Fruit fly (Drosophila melanogaster) whole organism, prepupa: ENCODE results near the gene CG12011.

Experiments
- Blimp-1 ChIP-seq: fragments of 200-800 bp; sonication (Bioruptor generic); optimal IDR thresholded peaks from 3 replicates; lab custom pipeline; 2017; ENCODE audit warnings: missing biosample characterization, missing genetic modification characterization, mild to moderate bottlenecking, moderate library complexity, missing genetic modification reagents
- CG10631 ChIP-seq: fragments of 200-800 bp; sonication (Bioruptor generic); optimal IDR thresholded peaks from 2 replicates; lab custom pipeline; 2016; ENCODE audit warnings: missing biosample characterization, missing genetic modification characterization
- CG10669 ChIP-seq: fragments of 200-800 bp; sonication (Bioruptor generic); optimal IDR thresholded peaks from 3 replicates; lab custom pipeline; 2018; ENCODE audit warnings: missing biosample characterization, mild to moderate bottlenecking, missing genetic modification characterization, moderate library complexity
- CG11294 ChIP-seq: fragments of 200-800 bp; sonication (Bioruptor generic); IDR thresholded peaks from 2 replicates; pipeline ENCODE4 v1.3.6; 2022; ENCODE audit warnings: missing biosample characterization, missing genetic modification characterization
- CG11762 ChIP-seq: fragments of 200-800 bp; sonication (Bioruptor generic); optimal IDR thresholded peaks from 3 replicates; lab custom pipeline; 2016; ENCODE audit warnings: missing biosample characterization, missing genetic modification characterization; ENCODE audit not compliant: insufficient read depth
- CG11902 ChIP-seq: fragments of 200-800 bp; sonication (Bioruptor generic); optimal IDR thresholded peaks from 3 replicates; lab custom pipeline; 2016; ENCODE audit warnings: missing biosample characterization, missing genetic modification characterization
- CG15336 ChIP-seq: fragments of 200-800 bp; sonication (Bioruptor generic); IDR thresholded peaks from 2 replicates; pipeline ENCODE4 v1.3.6; 2022; ENCODE audit warnings: missing biosample characterization, missing genetic modification characterization
- CG1621 ChIP-seq: fragments of 200-800 bp; sonication (Bioruptor generic); optimal IDR thresholded peaks from 3 replicates; lab custom pipeline; 2018; ENCODE audit warnings: missing biosample characterization, mild to moderate bottlenecking, missing genetic modification characterization
- CG16779 ChIP-seq: fragments of 200-800 bp; sonication (Bioruptor generic); optimal IDR thresholded peaks from 3 replicates; lab custom pipeline; 2017; ENCODE audit warnings: missing biosample characterization, mild to moderate bottlenecking, missing genetic modification characterization
- CG32006 ChIP-seq: fragments of 200-800 bp; sonication (Bioruptor generic); optimal IDR thresholded peaks from 3 replicates; lab custom pipeline; 2017; ENCODE audit warnings: missing biosample characterization, mild to moderate bottlenecking, missing genetic modification characterization
- CG34406 ChIP-seq: fragments of 200-800 bp; sonication (Bioruptor generic); optimal IDR thresholded peaks from 3 replicates; lab custom pipeline; 2016; ENCODE audit warnings: missing biosample characterization, missing genetic modification characterization
- CG4318 ChIP-seq: fragments of 200-800 bp; sonication (Bioruptor generic); optimal IDR thresholded peaks from 3 replicates; lab custom pipeline; 2017; ENCODE audit warnings: missing biosample characterization, mild to moderate bottlenecking, missing genetic modification characterization
- CG6163 ChIP-seq: fragments of 200-800 bp; sonication (Bioruptor generic); IDR thresholded peaks from 3 replicates; pipeline ENCODE4 v1.3.6; 2022; ENCODE audit warnings: missing biosample characterization, missing genetic modification characterization
- CG6276 ChIP-seq: fragments of 200-800 bp; sonication (Bioruptor generic); optimal IDR thresholded peaks from 2 replicates; lab custom pipeline; 2017; ENCODE audit warnings: missing biosample characterization, mild to moderate bottlenecking, missing genetic modification characterization
- CG6792 ChIP-seq: fragments of 200-800 bp; sonication (Bioruptor generic); optimal IDR thresholded peaks from 3 replicates; lab custom pipeline; 2016; ENCODE audit warnings: missing biosample characterization, missing genetic modification characterization
- CG6808 ChIP-seq: fragments of 200-800 bp; sonication (Bioruptor generic); optimal IDR thresholded peaks from 3 replicates; lab custom pipeline; 2017; ENCODE audit warnings: missing biosample characterization, missing genetic modification characterization, mild to moderate bottlenecking, moderate library complexity, missing genetic modification reagents
- CG7368 ChIP-seq: fragments of 200-800 bp; sonication (Bioruptor generic); optimal IDR thresholded peaks from 3 replicates; lab custom pipeline; 2016; ENCODE audit warnings: missing biosample characterization, missing genetic modification characterization
- CG8119 ChIP-seq: fragments of 200-800 bp; sonication (Bioruptor generic); IDR thresholded peaks from 3 replicates; pipeline ENCODE4 v1.3.6; 2022; ENCODE audit warnings: missing biosample characterization, missing genetic modification characterization
- CG8319 ChIP-seq: fragments of 200-800 bp; sonication (Bioruptor generic); optimal IDR thresholded peaks from 3 replicates; lab custom pipeline; 2016; ENCODE audit warnings: missing biosample characterization, missing genetic modification characterization
- CG8632 ChIP-seq: fragments of 200-800 bp; sonication (Bioruptor generic); optimal IDR thresholded peaks from 3 replicates; lab custom pipeline; 2016; ENCODE audit warnings: missing biosample characterization, missing genetic modification characterization
- CG9139 ChIP-seq: fragments of 200-800 bp; sonication (Bioruptor generic); optimal IDR thresholded peaks from 3 replicates; lab custom pipeline; 2017; ENCODE audit warnings: missing biosample characterization, mild to moderate bottlenecking, missing genetic modification characterization
- Eip75B ChIP-seq: fragments of 200-800 bp; sonication (Bioruptor generic); optimal IDR thresholded peaks from 3 replicates; lab custom pipeline; 2016; ENCODE audit warnings: missing biosample characterization, missing genetic modification characterization
- Eip78C ChIP-seq: fragments of 200-800 bp; sonication (Bioruptor generic); peaks from one replicate; lab custom pipeline; 2016; ENCODE audit warnings: missing biosample characterization, missing genetic modification characterization
- Ets21C ChIP-seq: fragments of 200-800 bp; sonication (Bioruptor generic); optimal IDR thresholded peaks from 3 replicates; lab custom pipeline; 2016; ENCODE audit warnings: missing biosample characterization, missing genetic modification characterization
- Gug ChIP-seq: fragments of 200-800 bp; sonication (Bioruptor generic); IDR thresholded peaks from 2 replicates; pipeline ENCODE4 v1.3.6; 2022; ENCODE audit warnings: missing biosample characterization, missing genetic modification characterization
- Hr38 ChIP-seq: sonication (Bioruptor generic); optimal IDR thresholded peaks from 2 replicates; lab custom pipeline; 2016; ENCODE audit warnings: missing biosample characterization, missing genetic modification characterization
- Hr39 ChIP-seq: fragments of 200-800 bp; sonication (Bioruptor generic); optimal IDR thresholded peaks from 2 replicates; lab custom pipeline; 2016; ENCODE audit warnings: missing biosample characterization, missing genetic modification characterization
- Met ChIP-seq: fragments of 200-800 bp; sonication (Bioruptor generic); optimal IDR thresholded peaks from 3 replicates; lab custom pipeline; 2016; ENCODE audit warnings: missing biosample characterization, missing genetic modification characterization
- OdsH ChIP-seq: fragments of 200-800 bp; sonication (Bioruptor generic); optimal IDR thresholded peaks from 3 replicates; lab custom pipeline; 2016; ENCODE audit warnings: missing biosample characterization, missing genetic modification characterization
- Smox ChIP-seq: fragments of 200-800 bp; sonication (Bioruptor generic); optimal IDR thresholded peaks from 3 replicates; lab custom pipeline; 2016; ENCODE audit warnings: missing biosample characterization, missing genetic modification characterization
- Sox102F ChIP-seq: fragments of 200-800 bp; sonication (Bioruptor generic); optimal IDR thresholded peaks from 2 replicates; lab custom pipeline; 2016; ENCODE audit warnings: missing biosample characterization, mild to moderate bottlenecking, missing genetic modification characterization
- Sox14 ChIP-seq: fragments of 200-800 bp; sonication (Bioruptor generic); optimal IDR thresholded peaks from 3 replicates; lab custom pipeline; 2016; ENCODE audit warnings: missing biosample characterization, missing genetic modification characterization
- achi ChIP-seq: fragments of 200-800 bp; sonication (Bioruptor generic); optimal IDR thresholded peaks from 3 replicates; lab custom pipeline; 2016; ENCODE audit warnings: missing biosample characterization, missing genetic modification characterization
- acj6 ChIP-seq: fragments of 200-800 bp; sonication (Bioruptor generic); optimal IDR thresholded peaks from 3 replicates; lab custom pipeline; 2016; ENCODE audit warnings: missing biosample characterization, missing genetic modification characterization
- dsx ChIP-seq: fragments of 200-800 bp; optimal IDR thresholded peaks from 3 replicates; lab custom pipeline; 2019; ENCODE audit warnings: missing biosample characterization, mild to moderate bottlenecking, missing genetic modification characterization, moderate library complexity; ENCODE audit not compliant: poor library complexity, severe bottlenecking
- eg ChIP-seq: fragments of 200-800 bp; sonication (Bioruptor generic); IDR thresholded peaks from 3 replicates; pipeline ENCODE4 v1.3.6; 2022; ENCODE audit warnings: missing biosample characterization, missing genetic modification characterization
- esn ChIP-seq: fragments of 200-800 bp; sonication (Bioruptor generic); optimal IDR thresholded peaks from 2 replicates; lab custom pipeline; 2016; ENCODE audit warnings: missing biosample characterization, mild to moderate bottlenecking, missing genetic modification characterization, moderate library complexity
- fd85E ChIP-seq: fragments of 200-800 bp; sonication (Bioruptor generic); optimal IDR thresholded peaks from 3 replicates; lab custom pipeline; 2016; ENCODE audit warnings: missing biosample characterization, missing genetic modification characterization
- fkh ChIP-seq: fragments of 200-800 bp; sonication (Bioruptor generic); optimal IDR thresholded peaks from 3 replicates; lab custom pipeline; 2017; ENCODE audit warnings: missing biosample characterization, mild to moderate bottlenecking, missing genetic modification characterization, moderate library complexity
- lz ChIP-seq: fragments of 200-800 bp; sonication (Bioruptor generic); optimal IDR thresholded peaks from 3 replicates; lab custom pipeline; 2016; ENCODE audit warnings: missing biosample characterization, missing genetic modification characterization
- net ChIP-seq: fragments of 200-800 bp; sonication (Bioruptor generic); optimal IDR thresholded peaks from 3 replicates; lab custom pipeline; 2016; ENCODE audit warnings: missing biosample characterization, missing genetic modification characterization
- pdm3 ChIP-seq: fragments of 200-800 bp; sonication (Bioruptor generic); optimal IDR thresholded peaks from 3 replicates; lab custom pipeline; 2016; ENCODE audit warnings: missing biosample characterization, missing genetic modification characterization
- salr ChIP-seq, 2 experiments: fragments of 200-800 bp; sonication (Bioruptor generic); optimal IDR thresholded peaks; 3 replicates each; lab custom pipeline; 2016 to 2018; ENCODE audit warnings: missing biosample characterization in 2 of 2, missing genetic modification characterization in 2 of 2, mild to moderate bottlenecking in 1 of 2
- spab ChIP-seq: fragments of 200-800 bp; sonication (Bioruptor generic); optimal IDR thresholded peaks from 2 replicates; lab custom pipeline; 2017; ENCODE audit warnings: missing biosample characterization, mild to moderate bottlenecking, missing genetic modification characterization, missing genetic modification reagents
- svp ChIP-seq: fragments of 200-800 bp; sonication (Bioruptor generic); peaks from one replicate; lab custom pipeline; 2016; ENCODE audit warnings: missing biosample characterization, missing genetic modification characterization
- topi ChIP-seq: fragments of 200-800 bp; sonication (Bioruptor generic); optimal IDR thresholded peaks from 3 replicates; lab custom pipeline; 2016; ENCODE audit warnings: missing biosample characterization, missing genetic modification characterization
- vri ChIP-seq: fragments of 200-800 bp; sonication (Bioruptor generic); optimal IDR thresholded peaks from 3 replicates; lab custom pipeline; 2016; ENCODE audit warnings: missing biosample characterization, mild to moderate bottlenecking, missing genetic modification characterization

CG12011 gene

DNA sequence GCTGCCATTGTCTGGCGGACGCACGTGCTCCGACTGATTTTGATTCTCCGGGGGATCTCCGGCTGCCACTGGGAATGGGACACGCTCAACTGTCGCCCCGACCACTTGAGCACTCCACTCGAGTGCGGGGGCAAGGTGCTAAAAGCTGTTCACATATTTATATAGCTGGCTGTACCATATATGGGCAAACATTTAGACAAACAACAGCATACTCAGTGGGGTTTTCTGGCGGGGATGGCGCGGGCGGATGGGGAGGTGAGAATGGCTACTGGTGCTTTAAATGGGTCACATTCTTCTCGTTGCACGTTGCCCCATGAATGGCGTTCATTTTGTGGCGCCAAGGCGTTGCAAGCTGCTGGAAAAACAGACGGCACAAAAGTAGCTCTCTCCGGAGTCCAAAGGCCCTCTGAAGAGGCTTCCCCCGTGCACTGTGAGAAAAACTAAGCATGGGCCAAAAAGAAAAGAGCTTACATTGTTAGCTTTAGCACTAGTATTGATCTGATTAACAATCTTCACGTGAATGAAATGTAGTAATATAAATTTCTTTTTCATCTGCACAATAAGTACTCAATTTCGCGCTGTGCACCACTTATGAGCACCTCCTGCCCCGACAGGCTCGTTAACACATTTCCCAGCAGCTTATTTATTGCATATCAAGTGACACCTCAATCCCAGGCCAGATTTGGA lies 3.5 kb upstream of the CG12011 start (continued):
- TF ChIP-seq CG11902 = peak; percentile 67
- TF ChIP-seq svp = peak; percentile 78
- peak; percentile 65 for TF ChIP-seq Met (GFP tag; lab: Kevin White, UChicago)
- TF ChIP-seq CG1621 (tag; lab: Kevin White, UChicago) = peak; percentile 51
- peak; percentile 76 for TF ChIP-seq OdsH (GFP tag; lab: Kevin White, UChicago)
- peak; percentile 78 for TF ChIP-seq acj6 (GFP tag; lab: Kevin White, UChicago)
- peak; percentile 45; the same call in 1 of the 2 replicates for TF ChIP-seq CG11294 (GFP tag; lab: Robert Waterston, UW)
- peak; percentile 88 for TF ChIP-seq CG6163 (GFP tag; lab: Robert Waterston, UW)
- peak; percentile 81 for TF ChIP-seq CG10669
- peak; percentile 52 for TF ChIP-seq lz (GFP tag; lab: Kevin White, UChicago)

DNA sequence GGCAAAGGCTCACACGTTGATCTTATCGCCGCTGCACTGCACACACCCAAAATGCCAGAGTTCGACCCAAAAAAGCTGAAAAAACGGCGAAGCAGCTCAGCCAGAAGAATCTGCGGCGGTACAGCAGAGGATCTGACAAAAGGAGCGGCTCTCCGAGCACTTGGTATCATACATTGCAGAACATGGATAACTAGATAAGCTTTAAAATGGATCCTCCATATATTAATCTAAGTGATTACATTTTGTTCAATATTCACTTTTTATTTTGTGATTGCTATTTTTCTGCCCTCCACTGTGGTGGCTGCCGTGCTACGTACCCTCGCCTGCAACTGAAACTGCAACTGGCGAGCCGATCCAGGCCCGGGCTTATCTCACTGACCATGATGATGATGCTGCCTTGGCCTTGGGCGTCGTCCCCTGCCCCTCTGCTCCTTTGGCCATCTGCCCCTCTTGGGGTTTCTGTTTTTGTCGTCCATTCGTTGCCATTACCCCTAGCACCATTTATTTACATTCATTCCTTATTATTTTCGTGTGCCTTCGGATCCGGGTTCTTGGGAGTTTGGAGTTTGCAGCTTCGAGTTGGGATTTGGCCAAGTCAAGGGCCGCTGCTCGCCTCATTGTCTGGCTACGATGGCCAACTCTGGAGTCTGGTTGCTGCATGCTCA lies 2.2 kb upstream of the CG12011 start:
- TF ChIP-seq CG10669 (peak; percentile 83), fd85E (GFP tag; lab: Kevin White, UChicago) (peak; percentile 8), Sox102F (GFP tag; lab: Kevin White, UChicago) (peak; percentile 91), CG6163 (GFP tag; lab: Robert Waterston, UW) (peak; percentile 96), salr (GFP tag; optimal IDR thresholded peaks at IDR 0.05; lab: Kevin White, UChicago) (peak; percentile 73 to 83), CG8119 (GFP tag; lab: Robert Waterston, UW) (peak; percentile 87), OdsH (GFP tag; lab: Kevin White, UChicago) (peak; percentile 89), CG8319 (GFP tag; lab: Kevin White, UChicago) (peak; percentile 86), spab (GFP tag; lab: Kevin White, UChicago) (peak; percentile 84), CG6808 (peak; percentile 88), CG8632 (GFP tag; lab: Kevin White, UChicago) (peak; percentile 88), Sox14 (GFP tag; lab: Kevin White, UChicago) (peak; percentile 93), achi (GFP tag; lab: Kevin White, UChicago) (peak; percentile 87), CG32006 (GFP tag; lab: Kevin White, UChicago) (peak; percentile 87), svp (peak; percentile 96), CG4318 (GFP tag; lab: Kevin White, UChicago) (peak; percentile 58), esn (GFP tag; lab: Kevin White, UChicago) (peak; percentile 94), Smox (GFP tag; lab: Kevin White, UChicago) (peak; percentile 88), CG16779 (tag; lab: Kevin White, UChicago) (peak; percentile 82), CG15336 (GFP tag; lab: Robert Waterston, UW) (peak; percentile 85), fkh (GFP tag; lab: Kevin White, UChicago) (no peak), Gug (GFP tag; lab: Robert Waterston, UW) (peak; percentile 76), CG11902 (peak; percentile 78), net (peak; percentile 87), CG6792 (GFP tag; lab: Kevin White, UChicago) (peak; percentile 92), Hr38 (GFP tag; lab: Kevin White, UChicago) (no peak), Blimp-1 (GFP tag; lab: Kevin White, UChicago) (peak; percentile 73), Hr39 (GFP tag; lab: Kevin White, UChicago) (peak; percentile 94), CG9139 (GFP tag; lab: Kevin White, UChicago) (peak; percentile 70), CG11762 (peak; percentile 70), vri (GFP tag; lab: Kevin White, UChicago) (peak; percentile 89), topi (GFP tag; lab: Kevin White, UChicago) (peak; percentile 90), eg (GFP tag; lab: Robert Waterston, UW) (peak; percentile 79), Eip75B (GFP tag; lab: Kevin White, UChicago) (peak; percentile 93), dsx (GFP tag; lab: Kevin White, UChicago) (peak; percentile 78), Eip78C (GFP tag; lab: Kevin White, UChicago) (peak; percentile 95), Ets21C (peak; percentile 84), CG10631 (GFP tag; lab: Kevin White, UChicago) (peak; percentile 91), CG7368 (GFP tag; lab: Kevin White, UChicago) (peak; percentile 83), CG34406 (peak; percentile 87), CG6276 (GFP tag; lab: Kevin White, UChicago) (peak; percentile 48), pdm3 (peak; percentile 90), acj6 (GFP tag; lab: Kevin White, UChicago) (peak; percentile 90), CG1621 (tag; lab: Kevin White, UChicago) (peak; percentile 89)
